Worm (Caenorhabditis elegans): Measurements from ENCODE around the gene sftb-1.

sftb-1 gene

DNA sequence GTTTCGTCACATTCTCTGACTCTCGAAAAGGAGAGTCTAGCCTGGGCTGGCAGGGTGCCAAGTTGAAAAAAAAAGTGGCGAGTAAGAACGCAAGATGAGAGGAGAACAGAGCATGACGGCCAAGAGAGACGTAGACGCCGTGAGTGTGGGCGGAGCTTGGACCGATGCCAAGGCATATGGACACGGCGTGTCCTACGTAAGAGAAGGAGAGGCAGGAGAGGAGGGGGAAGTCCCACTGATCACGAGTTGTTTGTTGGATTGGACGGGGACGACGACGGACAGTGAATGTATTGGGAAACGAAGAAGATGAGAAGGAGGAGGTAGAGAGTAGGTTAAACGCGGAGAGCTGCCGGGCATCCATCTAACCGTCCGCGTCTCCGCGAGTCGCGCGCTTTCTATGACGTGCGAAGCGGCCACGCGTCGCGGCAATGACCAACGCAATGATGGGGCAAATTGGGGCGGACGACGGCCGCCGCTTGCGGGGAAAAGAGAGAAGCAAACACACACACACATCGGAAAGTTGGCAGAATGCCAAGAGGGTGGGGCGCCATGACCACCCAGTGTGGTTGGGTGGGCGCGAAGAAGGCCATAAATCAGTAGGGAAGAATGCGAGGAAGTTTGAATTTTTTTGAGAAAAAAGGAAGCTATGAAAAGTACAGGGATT is 13.0 kb upstream of the sftb-1 start (continued):
- no peak for TF ChIP-seq gmeb-2 (tag; optimal IDR thresholded peaks at IDR 0.05)
- TF ChIP-seq fkh-10 (GFP tag; optimal IDR thresholded peaks at IDR 0.05): no peak
- no peak for TF ChIP-seq ahr-1 (tag; optimal IDR thresholded peaks at IDR 0.05)
- TF ChIP-seq ceh-14 (tag; optimal IDR thresholded peaks at IDR 0.05): peak; percentile 91
- peak; percentile 48 for TF ChIP-seq che-1 (tag; optimal IDR thresholded peaks at IDR 0.05)
- peak; percentile 99 for TF ChIP-seq hlh-30 (tag; optimal IDR thresholded peaks at IDR 0.05; ENCODE audit: insufficient read depth)
- TF ChIP-seq elt-4 (tag; optimal IDR thresholded peaks at IDR 0.05): no peak
- no peak; the same call in 1 of the 2 replicates for TF ChIP-seq sox-2 (GFP tag; IDR thresholded peaks at IDR 0.05)
- no peak for TF ChIP-seq odd-2 (tag; optimal IDR thresholded peaks at IDR 0.05)
- TF ChIP-seq pax-1 (tag; optimal IDR thresholded peaks at IDR 0.05): peak; percentile 63
- peak; percentile 99 for TF ChIP-seq ceh-31 (tag; optimal IDR thresholded peaks at IDR 0.05)
- TF ChIP-seq rnt-1 (tag; optimal IDR thresholded peaks at IDR 0.05): peak; percentile 99
- TF ChIP-seq sox-4 (tag; optimal IDR thresholded peaks at IDR 0.05): no peak
- peak; percentile 97 for TF ChIP-seq ceh-34 (tag; optimal IDR thresholded peaks at IDR 0.05)
- peak; percentile 76 for TF ChIP-seq ceh-19 (GFP tag; optimal IDR thresholded peaks at IDR 0.05)
- TF ChIP-seq npax-4 (tag; optimal IDR thresholded peaks at IDR 0.05): no peak
- peak; percentile 99 for TF ChIP-seq nfya-1 (tag; optimal IDR thresholded peaks at IDR 0.05)
- TF ChIP-seq ceh-45 (GFP tag; IDR thresholded peaks at IDR 0.05): no peak
- TF ChIP-seq unc-3 (GFP tag; conservative IDR thresholded peaks at IDR 0.05): no peak
- TF ChIP-seq unc-3 (tag; optimal IDR thresholded peaks at IDR 0.05): peak; percentile 74
- peak; percentile 67 for TF ChIP-seq C08G9.2 (tag; optimal IDR thresholded peaks at IDR 0.05)
- peak; percentile 69 for TF ChIP-seq dmd-4 (tag; optimal IDR thresholded peaks at IDR 0.05; ENCODE audit: borderline replicate concordance)
- peak; percentile 65 for TF ChIP-seq mec-3 (tag; optimal IDR thresholded peaks at IDR 0.05; ENCODE audit: borderline replicate concordance)
- peak; percentile 88 for TF ChIP-seq T23F11.4 (GFP tag; optimal IDR thresholded peaks at IDR 0.05)
- TF ChIP-seq ceh-2 (tag; optimal IDR thresholded peaks at IDR 0.05): peak; percentile 90
- peak; percentile 73 for TF ChIP-seq elt-2 (tag; optimal IDR thresholded peaks at IDR 0.05)
- TF ChIP-seq dve-1 (tag; optimal IDR thresholded peaks at IDR 0.05): peak; percentile 63

DNA sequence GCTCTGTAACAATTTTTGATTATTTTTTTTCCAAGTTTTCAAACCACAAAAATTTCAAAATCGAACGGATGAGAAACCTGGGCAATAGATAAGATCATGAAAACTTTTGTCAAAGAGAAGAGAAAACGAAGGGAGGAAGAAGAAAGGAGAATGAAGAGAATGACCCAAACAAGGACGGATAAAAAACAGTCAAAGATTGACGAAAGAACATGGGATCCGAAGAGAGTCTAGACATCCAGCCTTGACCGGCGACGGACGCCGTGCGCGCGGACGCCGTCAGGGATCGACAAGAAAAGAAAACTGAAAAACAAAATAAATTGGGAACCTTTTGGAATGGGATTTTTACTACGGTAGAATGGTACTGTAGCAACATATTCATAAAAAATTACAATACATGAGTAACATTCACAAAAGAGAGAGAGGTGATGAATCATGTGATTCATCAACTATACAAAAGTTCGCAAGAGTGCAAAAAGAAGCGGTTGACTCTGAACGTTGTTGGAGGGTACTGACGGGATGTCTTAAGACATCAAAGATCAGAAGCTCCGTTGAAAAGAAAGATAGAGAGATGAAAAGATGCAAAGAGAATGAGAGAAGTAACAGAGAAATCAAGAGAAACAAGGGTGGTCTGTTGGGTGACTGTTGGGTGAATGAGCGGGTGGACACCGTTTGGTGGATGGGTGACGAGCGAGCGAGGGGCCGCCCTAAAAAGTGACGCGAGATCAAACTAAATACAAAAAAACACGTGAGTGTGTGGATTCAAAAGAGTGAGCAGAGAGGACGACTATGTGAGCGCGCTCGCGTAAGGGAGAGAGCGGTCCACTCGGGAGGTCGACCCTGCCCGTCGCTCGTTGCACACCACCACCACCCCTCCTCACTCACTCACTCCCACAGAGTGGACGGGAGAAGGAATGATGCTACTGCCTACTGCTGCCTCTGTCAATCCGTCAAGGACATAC is 11.4 kb upstream of the sftb-1 start, which contains the start of gene sup-26:
Gene sup-26 (minus strand): TSS at position 10 of the 959 bp plus-strand sequence.
- TF ChIP-seq K09A11.1 (tag; optimal IDR thresholded peaks at IDR 0.05; ENCODE audit: insufficient read depth) (no peak), elt-4 (tag; optimal IDR thresholded peaks at IDR 0.05) (peak; percentile 85), pha-2 (tag; optimal IDR thresholded peaks at IDR 0.05) (no peak), hlh-15 (tag; optimal IDR thresholded peaks at IDR 0.05) (no peak), hlh-6 (tag; optimal IDR thresholded peaks at IDR 0.05) (peak; percentile 40), sox-4 (tag; optimal IDR thresholded peaks at IDR 0.05) (peak; percentile 45), rnt-1 (tag; optimal IDR thresholded peaks at IDR 0.05) (no peak), ceh-34 (tag; optimal IDR thresholded peaks at IDR 0.05) (peak; percentile 73), ceh-2 (tag; optimal IDR thresholded peaks at IDR 0.05) (peak; percentile 28), zip-5 (tag; optimal IDR thresholded peaks at IDR 0.05) (no peak), syd-9 (tag; optimal IDR thresholded peaks at IDR 0.05) (peak; percentile 6), gmeb-2 (tag; optimal IDR thresholded peaks at IDR 0.05) (no peak), ref-2 (tag; optimal IDR thresholded peaks at IDR 0.05) (peak; percentile 65), unc-42 (tag; optimal IDR thresholded peaks at IDR 0.05) (peak; percentile 24), ceh-24 (tag; optimal IDR thresholded peaks at IDR 0.05) (no peak), lim-6 (tag; optimal IDR thresholded peaks at IDR 0.05) (no peak), sdc-2 (tag; optimal IDR thresholded peaks at IDR 0.05) (peak; percentile 70), ahr-1 (tag; optimal IDR thresholded peaks at IDR 0.05) (no peak), tbx-2 (tag; optimal IDR thresholded peaks at IDR 0.05) (peak; percentile 65), ceh-31 (tag; optimal IDR thresholded peaks at IDR 0.05) (peak; percentile 41), ceh-48 (tag; optimal IDR thresholded peaks at IDR 0.05) (no peak), ceh-6 (GFP tag; optimal IDR thresholded peaks at IDR 0.05) (peak; percentile 19), ceh-30 (tag; optimal IDR thresholded peaks at IDR 0.05) (no peak), eyg-1 (tag; optimal IDR thresholded peaks at IDR 0.05) (peak; percentile 52), pag-3 (tag; optimal IDR thresholded peaks at IDR 0.05; ENCODE audit: borderline replicate concordance) (no peak), pqm-1 (tag; optimal IDR thresholded peaks at IDR 0.05) (peak; percentile 7), npax-4 (tag; optimal IDR thresholded peaks at IDR 0.05) (no peak), unc-55 (GFP tag; optimal IDR thresholded peaks at IDR 0.05) (peak; percentile 16), ceh-22 (tag; optimal IDR thresholded peaks at IDR 0.05) (no peak), fkh-6 (tag; optimal IDR thresholded peaks at IDR 0.05) (peak; percentile 57)
